Worm (Caenorhabditis elegans) whole organism, mixed stage, embryonic: ENCODE results near the gene H41C03.1.

Experiments
- blmp-1 ChIP-seq: fragments of 150-350 bp; optimal IDR thresholded peaks from 2 replicates; lab custom pipeline; 2014; ENCODE audit warnings: missing biosample characterization, missing genetic modification characterization
- ceh-39 ChIP-seq: fragments of 150-350 bp; optimal IDR thresholded peaks from 2 replicates; lab custom pipeline; 2014; ENCODE audit warnings: missing biosample characterization, missing genetic modification characterization
- ceh-43 ChIP-seq: fragments of 200-800 bp; sonication (Bioruptor generic); optimal IDR thresholded peaks from 2 replicates; lab custom pipeline; 2018; ENCODE audit warnings: mild to moderate bottlenecking, missing genetic modification characterization, moderate library complexity, missing compliant biosample characterization
- ceh-83 ChIP-seq: fragments of 200-800 bp; sonication (Bioruptor generic); optimal IDR thresholded peaks from 2 replicates; lab custom pipeline; 2018; ENCODE audit warnings: mild to moderate bottlenecking, missing genetic modification characterization, missing compliant biosample characterization
- ces-1 ChIP-seq: fragments of 150-350 bp; optimal IDR thresholded peaks from 2 replicates; lab custom pipeline; 2014; ENCODE audit warnings: missing biosample characterization, missing genetic modification reagents, missing genetic modification characterization
- lin-13 ChIP-seq: fragments of 150-350 bp; optimal IDR thresholded peaks from 2 replicates; lab custom pipeline; 2014; ENCODE audit warnings: missing biosample characterization, missing genetic modification characterization
- lin-32 ChIP-seq: fragments of 200-800 bp; sonication (Bioruptor generic); optimal IDR thresholded peaks from 2 replicates; lab custom pipeline; 2018; ENCODE audit warnings: mild to moderate bottlenecking, missing genetic modification characterization, missing compliant biosample characterization
- mab-5 ChIP-seq: fragments of 150-350 bp; optimal IDR thresholded peaks from 2 replicates; lab custom pipeline; 2014; ENCODE audit warnings: missing biosample characterization, missing genetic modification characterization
- nhr-12 ChIP-seq: fragments of 150-350 bp; optimal IDR thresholded peaks from 2 replicates; lab custom pipeline; 2014; ENCODE audit warnings: missing biosample characterization, missing genetic modification characterization
- sem-2 ChIP-seq: fragments of 200-800 bp; sonication (Bioruptor generic); optimal IDR thresholded peaks from 2 replicates; lab custom pipeline; 2018; ENCODE audit warnings: mild to moderate bottlenecking, missing genetic modification characterization, missing compliant biosample characterization
- snpc-4 ChIP-seq: fragments of 150-350 bp; optimal IDR thresholded peaks from 2 replicates; lab custom pipeline; 2014; ENCODE audit warnings: missing biosample characterization, missing genetic modification characterization
- unc-39 ChIP-seq: fragments of 150-350 bp; optimal IDR thresholded peaks from 2 replicates; lab custom pipeline; 2014; ENCODE audit warnings: missing biosample characterization, missing genetic modification characterization
- unc-62 ChIP-seq: fragments of 150-350 bp; optimal IDR thresholded peaks from 2 replicates; lab custom pipeline; 2014; ENCODE audit warnings: missing biosample characterization, missing genetic modification reagents, missing genetic modification characterization

- TF ChIP-seq unc-62 (peak; percentile 76), ceh-83 (GFP tag; lab: Kevin White, UChicago) (no peak), ceh-39 (no peak), lin-32 (GFP tag; lab: Kevin White, UChicago) (no peak), blmp-1 (tag; lab: Kevin White, UChicago) (no peak), snpc-4 (tag; lab: Kevin White, UChicago) (no peak), nhr-12 (no peak), ceh-43 (no peak), mab-5 (tag; lab: Kevin White, UChicago) (peak; percentile 58), lin-13 (tag; lab: Kevin White, UChicago) (no peak), ces-1 (GFP tag; lab: Kevin White, UChicago) (no peak), unc-39 (tag; lab: Kevin White, UChicago) (no peak), sem-2 (GFP tag; lab: Kevin White, UChicago) (no peak)
Measured at ce11 chrII:5841053-5841547, 13.1 kb upstream of the H41C03.1 start, which contains the start of gene lec-5.
